Worm (Caenorhabditis elegans) whole organism, L4 larva: ENCODE measurements around the gene Y57G11C.14.

Source experiments
- aha-1 ChIP-seq: fragments of 150-350 bp; peaks from one replicate; lab custom pipeline; 2014; ENCODE audit warnings: missing biosample characterization, missing genetic modification characterization
- aly-2 ChIP-seq: sonication (generic microtip); optimal IDR thresholded peaks from 2 replicates; lab custom pipeline; 2018; ENCODE audit warnings: missing biosample characterization, missing genetic modification characterization
- ama-1 ChIP-seq: fragments of 150-350 bp; optimal IDR thresholded peaks from 2 replicates; lab custom pipeline; 2014; ENCODE audit warnings: inconsistent platforms, mixed read lengths
- lsy-2 ChIP-seq, 2 experiments: fragments of 150-350 bp in 1 of 2; sonication (generic microtip) in 1 of 2; optimal IDR thresholded peaks; 2 replicates each; lab custom pipeline; 2014 to 2017; ENCODE audit warnings: missing biosample characterization in 2 of 2, missing genetic modification characterization in 2 of 2
- nhr-76 ChIP-seq: fragments of 150-350 bp; optimal IDR thresholded peaks from 2 replicates; lab custom pipeline; 2014; ENCODE audit warnings: missing biosample characterization, missing genetic modification characterization
- snpc-4 ChIP-seq: fragments of 150-350 bp; optimal IDR thresholded peaks from 2 replicates; lab custom pipeline; 2014; ENCODE audit warnings: missing biosample characterization, missing genetic modification characterization

DNA sequence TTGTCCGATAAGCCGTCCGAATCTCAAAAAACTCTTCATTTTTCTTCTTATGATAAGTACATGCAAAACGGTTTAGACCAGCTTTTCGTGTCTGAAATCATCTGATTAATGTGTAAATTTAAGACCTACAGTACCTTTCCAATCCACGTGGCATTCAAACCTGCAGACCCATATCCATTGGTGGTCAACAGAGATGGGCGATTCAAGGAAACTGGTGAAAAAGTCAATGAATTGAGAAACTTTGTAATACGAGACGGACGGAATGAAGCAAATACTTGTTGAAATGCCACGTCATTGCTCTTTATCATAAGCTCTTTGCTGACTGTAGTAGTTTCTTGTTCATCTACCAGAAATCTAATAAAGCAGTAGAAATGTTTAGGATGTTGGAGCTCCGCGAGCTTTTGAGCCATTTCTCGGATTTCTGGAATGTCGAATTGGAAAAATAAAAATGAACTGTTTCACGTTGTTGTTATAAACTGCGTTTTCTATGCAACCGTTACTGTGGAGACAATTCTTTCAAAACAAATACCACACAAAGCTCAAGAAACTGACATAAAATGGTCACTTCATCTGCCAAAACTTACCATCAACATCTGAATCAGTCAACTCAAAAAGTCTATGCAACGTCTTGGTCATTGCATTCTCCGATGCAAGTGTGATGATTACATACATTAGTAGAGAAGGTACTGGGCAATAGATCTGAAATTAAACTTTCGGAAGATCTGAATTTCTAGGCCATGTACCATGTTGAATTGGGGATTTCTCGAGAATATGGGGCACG, 35.0 kb upstream of the Y57G11C.14 start:
- no peak for TF ChIP-seq lsy-2 (tag; optimal IDR thresholded peaks at IDR 0.05; lab: Kevin White, UChicago)
- no peak for TF ChIP-seq nhr-76 (tag; lab: Kevin White, UChicago)
- no peak for TF ChIP-seq aly-2
- TF ChIP-seq ama-1 (lab: Kevin White, UChicago), result no peak
- TF ChIP-seq snpc-4 (tag; lab: Kevin White, UChicago), result no peak
- TF ChIP-seq aha-1, result peak; percentile 86
